Worm (Caenorhabditis elegans) whole organism, L3 larva: Measurements from ENCODE around the gene D1025.1.

Experiments
- R02D3.7 ChIP-seq: fragments of 150-350 bp; optimal IDR thresholded peaks from 2 replicates; lab custom pipeline; 2014; ENCODE audit warnings: missing biosample characterization, missing genetic modification characterization
- ZK546.5 ChIP-seq: sonication (generic microtip); optimal IDR thresholded peaks from 2 replicates; lab custom pipeline; 2017; ENCODE audit warnings: missing biosample characterization, missing genetic modification characterization
- ama-1 ChIP-seq: fragments of 150-350 bp; optimal IDR thresholded peaks from 2 replicates; lab custom pipeline; 2018
- ceh-16 ChIP-seq: sonication (generic microtip); optimal IDR thresholded peaks from 2 replicates; lab custom pipeline; 2017; ENCODE audit warnings: missing biosample characterization, missing genetic modification characterization
- ceh-28 ChIP-seq: fragments of 150-350 bp; optimal IDR thresholded peaks from 2 replicates; lab custom pipeline; 2014; ENCODE audit warnings: missing biosample characterization, missing genetic modification reagents, missing genetic modification characterization
- ceh-82 ChIP-seq: fragments of 150-350 bp; optimal IDR thresholded peaks from 2 replicates; lab custom pipeline; 2014; ENCODE audit warnings: missing biosample characterization, missing genetic modification characterization
- ceh-9 ChIP-seq: sonication (generic microtip); optimal IDR thresholded peaks from 2 replicates; lab custom pipeline; 2018; ENCODE audit warnings: missing biosample characterization, missing genetic modification characterization
- daf-12 ChIP-seq: fragments of 150-350 bp; optimal IDR thresholded peaks from 2 replicates; lab custom pipeline; 2014; ENCODE audit warnings: missing biosample characterization, missing genetic modification reagents, missing genetic modification characterization
- egl-27 ChIP-seq: sonication (generic microtip); optimal IDR thresholded peaks from 4 replicates; lab custom pipeline; 2017; ENCODE audit warnings: missing biosample characterization, missing genetic modification reagents, missing genetic modification characterization
- elt-1 ChIP-seq: fragments of 150-350 bp; optimal IDR thresholded peaks from 2 replicates; lab custom pipeline; 2014; ENCODE audit warnings: missing biosample characterization, missing genetic modification characterization
- elt-2 ChIP-seq: sonication (generic microtip); optimal IDR thresholded peaks from 2 replicates; lab custom pipeline; 2016; ENCODE audit warnings: missing genetic modification reagents, mild to moderate bottlenecking, missing genetic modification characterization, missing compliant biosample characterization
- elt-3 ChIP-seq, 3 experiments: fragments of 150-350 bp in 1 of 3; sonication (generic microtip) in 2 of 3; optimal IDR thresholded peaks; 2 replicates in 2 of 3; 4 replicates in 1 of 3; lab custom pipeline; 2014 to 2017; ENCODE audit warnings: missing biosample characterization in 3 of 3, missing genetic modification characterization in 3 of 3
- eor-1 ChIP-seq, 2 experiments: fragments of 150-350 bp; optimal IDR thresholded peaks; 2 replicates each; lab custom pipeline; 2014 to 2018; ENCODE audit warnings: missing biosample characterization in 2 of 2, missing genetic modification characterization in 2 of 2
- fkh-10 ChIP-seq: sonication (generic microtip); optimal IDR thresholded peaks from 2 replicates; lab custom pipeline; 2017; ENCODE audit warnings: missing biosample characterization, missing genetic modification reagents, missing genetic modification characterization
- fos-1 ChIP-seq: fragments of 150-350 bp; optimal IDR thresholded peaks from 2 replicates; lab custom pipeline; 2014; ENCODE audit warnings: missing biosample characterization, missing genetic modification characterization
- jun-1 ChIP-seq: fragments of 150-350 bp; optimal IDR thresholded peaks from 2 replicates; lab custom pipeline; 2014; ENCODE audit warnings: missing biosample characterization, missing genetic modification reagents, missing genetic modification characterization
- lin-15B ChIP-seq: fragments of 150-350 bp; optimal IDR thresholded peaks from 2 replicates; lab custom pipeline; 2014; ENCODE audit warnings: missing biosample characterization, missing genetic modification characterization
- lin-39 ChIP-seq: fragments of 150-350 bp; optimal IDR thresholded peaks from 2 replicates; lab custom pipeline; 2018; ENCODE audit warnings: missing biosample characterization, missing genetic modification reagents, missing genetic modification characterization
- lsy-12 ChIP-seq: sonication (generic microtip); optimal IDR thresholded peaks from 2 replicates; lab custom pipeline; 2016; ENCODE audit warnings: mild to moderate bottlenecking, missing genetic modification characterization, missing compliant biosample characterization
- mml-1 ChIP-seq: fragments of 150-350 bp; sonication (generic microtip); optimal IDR thresholded peaks from 3 replicates; lab custom pipeline; 2014; ENCODE audit warnings: missing biosample characterization, missing genetic modification characterization
- nfya-1 ChIP-seq: sonication (generic microtip); optimal IDR thresholded peaks from 2 replicates; lab custom pipeline; 2017; ENCODE audit warnings: missing genetic modification characterization, mild to moderate bottlenecking, missing compliant biosample characterization, antibody characterized with exemption, moderate library complexity; ENCODE audit not compliant: insufficient read depth
- nhr-11 ChIP-seq: fragments of 150-350 bp; optimal IDR thresholded peaks from 2 replicates; lab custom pipeline; 2014; ENCODE audit warnings: missing biosample characterization, missing genetic modification characterization
- nhr-23 ChIP-seq: fragments of 150-350 bp; optimal IDR thresholded peaks from 2 replicates; lab custom pipeline; 2014; ENCODE audit warnings: missing biosample characterization, missing genetic modification reagents, missing genetic modification characterization
- nhr-237 ChIP-seq: fragments of 150-350 bp; optimal IDR thresholded peaks from 2 replicates; lab custom pipeline; 2014; ENCODE audit warnings: missing biosample characterization, missing genetic modification characterization
- nhr-25 ChIP-seq: sonication (generic microtip); optimal IDR thresholded peaks from 2 replicates; lab custom pipeline; 2017; ENCODE audit warnings: missing biosample characterization, missing genetic modification characterization
- nhr-28 ChIP-seq: fragments of 150-350 bp; optimal IDR thresholded peaks from 2 replicates; lab custom pipeline; 2014; ENCODE audit warnings: missing biosample characterization, missing genetic modification characterization
- nhr-43 ChIP-seq: sonication (generic microtip); optimal IDR thresholded peaks from 2 replicates; lab custom pipeline; 2016; ENCODE audit warnings: mild to moderate bottlenecking, missing genetic modification characterization, missing compliant biosample characterization; ENCODE audit not compliant: poor library complexity, severe bottlenecking
- nhr-67 ChIP-seq: fragments of 150-350 bp; optimal IDR thresholded peaks from 2 replicates; lab custom pipeline; 2014; ENCODE audit warnings: missing biosample characterization, missing genetic modification characterization
- nhr-77 ChIP-seq: fragments of 150-350 bp; optimal IDR thresholded peaks from 2 replicates; lab custom pipeline; 2014; ENCODE audit warnings: missing biosample characterization, missing genetic modification characterization
- pha-4 ChIP-seq: fragments of 150-350 bp; optimal IDR thresholded peaks from 2 replicates; lab custom pipeline; 2014; ENCODE audit warnings: missing biosample characterization, missing genetic modification reagents, missing genetic modification characterization
- pqm-1 ChIP-seq: fragments of 150-350 bp; optimal IDR thresholded peaks from 2 replicates; lab custom pipeline; 2017; ENCODE audit warnings: missing biosample characterization, missing genetic modification characterization, inconsistent platforms
- sea-2 ChIP-seq: fragments of 150-350 bp; sonication (generic microtip); optimal IDR thresholded peaks from 4 replicates; lab custom pipeline; 2014; ENCODE audit warnings: missing biosample characterization, missing genetic modification reagents, missing genetic modification characterization
- skn-1 ChIP-seq: fragments of 150-350 bp; optimal IDR thresholded peaks from 2 replicates; lab custom pipeline; 2014; ENCODE audit warnings: missing biosample characterization, missing genetic modification characterization
- snpc-4 ChIP-seq: fragments of 150-350 bp; optimal IDR thresholded peaks from 2 replicates; lab custom pipeline; 2014; ENCODE audit warnings: missing biosample characterization, missing genetic modification characterization
- tbx-2 ChIP-seq: sonication (generic microtip); optimal IDR thresholded peaks from 2 replicates; lab custom pipeline; 2016; ENCODE audit warnings: mild to moderate bottlenecking, missing genetic modification characterization, missing compliant biosample characterization
- ztf-11 ChIP-seq: fragments of 150-350 bp; optimal IDR thresholded peaks from 2 replicates; lab custom pipeline; 2014; ENCODE audit warnings: missing biosample characterization, missing genetic modification characterization
- ztf-4 ChIP-seq: fragments of 150-350 bp; optimal IDR thresholded peaks from 2 replicates; lab custom pipeline; 2014; ENCODE audit warnings: missing biosample characterization, missing genetic modification characterization

Gene D1025.1

DNA sequence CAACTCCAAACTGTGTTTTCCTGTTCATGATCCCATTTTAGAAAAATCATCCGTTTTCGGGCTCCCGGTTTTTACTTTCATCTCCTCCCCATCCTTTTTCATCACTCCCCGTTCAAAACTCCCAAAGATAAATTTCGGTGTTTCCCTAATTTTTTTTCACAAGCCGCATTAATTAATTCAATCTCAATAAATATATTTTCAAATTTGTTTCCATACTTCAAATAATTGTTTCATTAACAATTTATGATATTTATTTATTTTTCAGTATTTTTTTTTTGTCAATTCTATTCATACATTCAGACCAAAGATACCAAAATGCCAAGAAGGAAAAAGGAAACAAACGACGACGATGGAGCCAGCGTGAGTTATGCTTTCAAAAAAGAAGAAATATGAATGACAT lies at the start of gene D1025.1:
Gene D1025.1 (plus strand): TSS at position 301 of the 400 bp plus-strand sequence.
- no peak for TF ChIP-seq lin-39 (tag; lab: Kevin White, UChicago)
- no peak for TF ChIP-seq nhr-77 (tag; lab: Kevin White, UChicago)
- no peak for TF ChIP-seq pqm-1 (tag; lab: Kevin White, UChicago)
- no peak for TF ChIP-seq mml-1 (tag; lab: Kevin White, UChicago)
- TF ChIP-seq sea-2 (GFP tag; lab: Kevin White, UChicago), result no peak
- TF ChIP-seq nhr-28 (tag; lab: Kevin White, UChicago), result no peak
- TF ChIP-seq elt-1, result no peak
- no peak for TF ChIP-seq jun-1 (tag; lab: Kevin White, UChicago)
- TF ChIP-seq elt-2 (tag; lab: Kevin White, UChicago), result no peak
- TF ChIP-seq nhr-67 (tag; lab: Kevin White, UChicago), result no peak
- no peak for TF ChIP-seq ztf-11 (tag; lab: Kevin White, UChicago)
- TF ChIP-seq ceh-9 (tag; lab: Kevin White, UChicago), result no peak
- TF ChIP-seq nhr-43 (tag; lab: Kevin White, UChicago), result no peak
- no peak for TF ChIP-seq elt-3 (tag; optimal IDR thresholded peaks at IDR 0.05; lab: Kevin White, UChicago)
- TF ChIP-seq ceh-28 (tag; lab: Kevin White, UChicago), result no peak
- no peak for TF ChIP-seq R02D3.7
- TF ChIP-seq eor-1 (tag; optimal IDR thresholded peaks at IDR 0.05; lab: Kevin White, UChicago), result no peak

DNA sequence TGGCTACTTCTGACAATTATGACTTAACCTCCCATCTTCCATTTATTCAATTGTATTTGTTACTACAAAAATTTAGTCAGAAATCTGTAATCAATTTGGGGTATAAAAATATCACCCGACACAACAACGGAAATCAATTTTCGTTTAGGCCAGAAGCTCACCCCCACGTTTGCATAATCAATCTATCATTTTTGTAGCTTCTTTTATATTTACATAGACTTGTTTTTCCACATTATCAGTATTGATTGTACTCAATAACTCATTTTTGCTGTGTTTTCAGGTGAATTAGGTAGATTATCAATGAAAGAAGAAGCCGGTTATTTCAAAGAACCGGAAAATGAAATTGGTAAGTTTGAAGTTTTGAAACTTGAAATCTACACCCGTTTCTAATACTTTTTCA lies 46.8 kb upstream of the D1025.1 start, which contains the start of gene M163.5:
Gene M163.5 (plus strand): TSS at position 301 of the 400 bp plus-strand sequence.
- TF ChIP-seq ceh-16 (tag; lab: Kevin White, UChicago), result no peak
- TF ChIP-seq tbx-2, result no peak
- TF ChIP-seq egl-27, result no peak
- no peak for TF ChIP-seq daf-12 (tag; lab: Kevin White, UChicago)
- no peak for TF ChIP-seq R02D3.7
- TF ChIP-seq pha-4, result no peak
- no peak for TF ChIP-seq lin-15B (tag; lab: Kevin White, UChicago)
- TF ChIP-seq sea-2 (GFP tag; lab: Kevin White, UChicago), result no peak
- no peak for TF ChIP-seq mml-1 (tag; lab: Kevin White, UChicago)

DNA sequence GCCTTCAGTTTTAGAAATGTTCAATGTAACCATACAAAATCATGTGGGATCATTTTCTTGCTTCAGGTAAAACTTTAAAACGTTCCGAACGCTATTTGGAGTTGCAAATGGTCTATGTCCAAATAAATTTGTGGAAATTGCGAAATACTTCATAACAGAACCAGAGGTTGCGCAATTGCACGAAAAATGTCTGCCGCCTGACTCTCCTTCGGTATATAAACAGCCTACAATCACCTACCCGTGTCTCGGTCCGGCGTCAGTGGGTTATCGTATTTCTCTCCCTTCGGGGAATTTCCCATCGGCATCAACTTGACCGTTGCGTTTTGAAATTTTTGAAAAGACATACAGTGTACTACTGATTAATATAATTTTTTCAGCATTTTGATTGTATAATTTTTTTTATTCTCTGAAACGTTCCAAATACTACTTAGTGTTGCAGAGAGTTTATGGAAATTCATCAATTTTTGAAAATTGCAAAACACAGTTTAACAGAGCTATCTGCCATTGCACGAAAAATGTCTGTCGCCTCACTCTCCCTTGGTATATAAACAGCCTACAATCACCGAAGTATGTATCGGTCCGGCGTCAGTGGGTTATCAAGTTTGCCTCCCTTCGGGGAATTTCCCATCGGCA lies 43.8 kb upstream of the D1025.1 start:
- peak; percentile 38 for TF ChIP-seq elt-2 (tag; lab: Kevin White, UChicago)
- peak; percentile 82 for TF ChIP-seq nhr-43 (tag; lab: Kevin White, UChicago)
- TF ChIP-seq nhr-25 (tag; lab: Kevin White, UChicago), result peak; percentile 22
- TF ChIP-seq eor-1 (tag; optimal IDR thresholded peaks at IDR 0.05; lab: Kevin White, UChicago), result no peak
- TF ChIP-seq ceh-28 (tag; lab: Kevin White, UChicago), result peak; percentile 0
- TF ChIP-seq nhr-23 (tag; lab: Kevin White, UChicago), result peak; percentile 69
- TF ChIP-seq jun-1 (tag; lab: Kevin White, UChicago), result peak; percentile 68
- TF ChIP-seq tbx-2, result peak; percentile 68
- no peak for TF ChIP-seq ZK546.5
- no peak for TF ChIP-seq pha-4
- peak; percentile 14 for TF ChIP-seq lsy-12 (tag; lab: Kevin White, UChicago)
- TF ChIP-seq elt-3 (tag; optimal IDR thresholded peaks at IDR 0.05; lab: Kevin White, UChicago), result peak in 1 of 3 experiments; percentile 22
- TF ChIP-seq skn-1, result peak; percentile 73
- TF ChIP-seq fos-1 (tag; lab: Kevin White, UChicago), result no peak
- no peak for TF ChIP-seq R02D3.7
- peak; percentile 98 for TF ChIP-seq snpc-4
- TF ChIP-seq nhr-237 (tag; lab: Kevin White, UChicago), result no peak

- peak; percentile 92 for TF ChIP-seq snpc-4
- no peak for TF ChIP-seq nhr-43 (tag; lab: Kevin White, UChicago)
- peak; percentile 17 for TF ChIP-seq elt-2 (tag; lab: Kevin White, UChicago)
These were observed 43.2 kb upstream of the D1025.1 start for ce11 chrX:14477338-14477737.

DNA sequence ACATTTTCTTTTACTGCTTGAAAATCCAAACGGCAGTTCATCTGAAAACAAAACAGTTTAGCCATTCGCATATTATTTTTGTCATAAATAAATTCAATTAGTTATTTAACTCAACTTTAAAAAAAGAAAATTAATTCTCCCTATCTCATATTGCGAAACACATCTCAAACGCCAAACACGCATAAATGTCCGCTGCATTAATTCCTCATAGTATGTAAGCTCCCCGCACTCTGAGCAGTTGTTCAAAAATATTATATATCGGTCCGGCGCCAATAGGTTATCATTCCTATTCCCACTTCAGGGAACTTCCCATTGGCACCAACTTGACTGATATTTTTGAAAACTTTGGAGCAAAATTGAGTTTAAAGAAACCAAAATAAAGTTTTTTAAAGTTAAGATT lies 42.4 kb upstream of the D1025.1 start:
- TF ChIP-seq nhr-25 (tag; lab: Kevin White, UChicago) (no peak), lin-15B (tag; lab: Kevin White, UChicago) (no peak), snpc-4 (peak; percentile 98), ceh-82 (peak; percentile 25), ztf-4 (tag; lab: Kevin White, UChicago) (no peak), lin-39 (tag; lab: Kevin White, UChicago) (no peak), ama-1 (lab: Kevin White, UChicago) (no peak), fkh-10 (GFP tag; lab: Kevin White, UChicago) (no peak), nhr-11 (tag; lab: Kevin White, UChicago) (no peak), nfya-1 (tag; lab: Kevin White, UChicago) (peak; percentile 36)
